Fruit fly (Drosophila melanogaster): ENCODE results near the gene otu.
A peak's percentile ranks its signal among the peaks of the same experiment; 100 is the strongest.

The otu gene

DNA sequence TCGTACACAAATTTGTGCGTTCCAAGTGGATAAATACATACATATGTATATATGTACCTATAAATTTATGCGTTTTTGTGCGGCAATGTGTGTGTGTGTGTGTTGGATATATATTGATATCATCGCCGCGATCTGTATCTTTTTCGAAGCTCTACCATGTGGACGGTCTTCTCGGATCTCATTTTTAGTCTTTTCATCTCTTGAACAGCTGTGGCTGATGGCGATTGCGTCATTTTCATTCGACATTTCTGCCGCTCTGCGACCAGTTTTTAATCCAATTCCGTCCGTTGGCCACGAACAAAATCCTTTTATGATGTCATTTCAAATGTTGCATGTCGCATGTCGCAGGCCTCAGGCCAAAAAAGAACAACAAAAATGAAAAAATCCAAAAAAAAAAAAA is 31.2 kb upstream of the otu start:
- TF ChIP-seq CG4496 (GFP tag; IDR thresholded peaks at IDR 0.05) (no peak), CG34367 (tag; optimal IDR thresholded peaks at IDR 0.05) (no peak), CG12605 (GFP tag; IDR thresholded peaks at IDR 0.05) (no peak), fd96Ca (GFP tag; IDR thresholded peaks at IDR 0.05) (no peak), CG8301 (tag; optimal IDR thresholded peaks at IDR 0.05) (no peak), rn (GFP tag; IDR thresholded peaks at IDR 0.05) (no peak), Snoo (tag; optimal IDR thresholded peaks at IDR 0.05) (no peak), Pif1B (GFP tag; optimal IDR thresholded peaks at IDR 0.05) (no peak), CG15710 (tag; optimal IDR thresholded peaks at IDR 0.05) (no peak), CG17806 (tag; optimal IDR thresholded peaks at IDR 0.05) (no peak), CG32121 (GFP tag; IDR thresholded peaks at IDR 0.05) (no peak)

DNA sequence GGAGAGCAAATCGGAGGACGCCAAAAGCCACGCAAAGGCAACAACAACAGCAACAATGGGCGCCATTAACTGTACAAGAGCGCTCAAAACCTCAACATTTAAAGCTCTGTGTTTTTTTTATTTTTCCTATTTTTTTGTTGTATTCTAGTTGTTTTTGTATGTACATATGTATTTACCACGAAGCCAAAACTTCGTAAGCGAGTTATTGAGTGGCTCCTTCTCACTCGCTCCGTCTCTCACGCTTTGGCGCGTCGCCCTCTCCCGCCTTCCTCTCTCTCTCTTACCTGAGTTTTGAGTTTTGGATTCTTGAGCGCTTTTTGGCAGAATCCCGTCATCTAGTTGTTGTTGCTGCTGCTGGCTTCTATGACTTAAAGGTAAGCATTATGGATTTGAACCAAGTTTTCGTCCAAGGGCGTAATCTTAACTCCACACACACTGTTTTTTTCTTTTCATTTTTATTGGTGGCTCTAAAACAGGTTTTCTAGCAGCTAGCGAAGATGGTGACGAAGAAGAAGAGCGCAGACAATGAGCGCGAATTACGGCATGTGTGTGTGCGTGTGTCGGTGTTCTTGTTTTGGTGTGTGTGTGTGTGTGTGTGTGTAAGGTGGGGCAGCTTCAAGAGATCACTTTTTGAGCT is 28.8 kb upstream of the otu start:
- TF ChIP-seq CG9948 (tag; optimal IDR thresholded peaks at IDR 0.05) = no peak
- no peak for TF ChIP-seq Pif1A (GFP tag; optimal IDR thresholded peaks at IDR 0.05)
- TF ChIP-seq rn (GFP tag; IDR thresholded peaks at IDR 0.05) = no peak
- TF ChIP-seq CG8159 (tag; optimal IDR thresholded peaks at IDR 0.05) = peak; percentile 14
- TF ChIP-seq CG4496 (GFP tag; IDR thresholded peaks at IDR 0.05) = peak; percentile 48; the same call in 2 of the 3 replicates
- TF ChIP-seq gl (tag; optimal IDR thresholded peaks at IDR 0.05) = peak; percentile 19
- TF ChIP-seq CG15710 (tag; optimal IDR thresholded peaks at IDR 0.05) = peak; percentile 16
- TF ChIP-seq EcR (GFP tag; optimal IDR thresholded peaks at IDR 0.05) = peak; percentile 16
- TF ChIP-seq CG34367 (tag; optimal IDR thresholded peaks at IDR 0.05) = peak; percentile 17
- no peak for TF ChIP-seq Snoo (tag; optimal IDR thresholded peaks at IDR 0.05)
- no peak for TF ChIP-seq CG10348 (GFP tag; IDR thresholded peaks at IDR 0.05)
- TF ChIP-seq CG12605 (GFP tag; IDR thresholded peaks at IDR 0.05) = peak; percentile 5; the same call in 1 of the 2 replicates

DNA sequence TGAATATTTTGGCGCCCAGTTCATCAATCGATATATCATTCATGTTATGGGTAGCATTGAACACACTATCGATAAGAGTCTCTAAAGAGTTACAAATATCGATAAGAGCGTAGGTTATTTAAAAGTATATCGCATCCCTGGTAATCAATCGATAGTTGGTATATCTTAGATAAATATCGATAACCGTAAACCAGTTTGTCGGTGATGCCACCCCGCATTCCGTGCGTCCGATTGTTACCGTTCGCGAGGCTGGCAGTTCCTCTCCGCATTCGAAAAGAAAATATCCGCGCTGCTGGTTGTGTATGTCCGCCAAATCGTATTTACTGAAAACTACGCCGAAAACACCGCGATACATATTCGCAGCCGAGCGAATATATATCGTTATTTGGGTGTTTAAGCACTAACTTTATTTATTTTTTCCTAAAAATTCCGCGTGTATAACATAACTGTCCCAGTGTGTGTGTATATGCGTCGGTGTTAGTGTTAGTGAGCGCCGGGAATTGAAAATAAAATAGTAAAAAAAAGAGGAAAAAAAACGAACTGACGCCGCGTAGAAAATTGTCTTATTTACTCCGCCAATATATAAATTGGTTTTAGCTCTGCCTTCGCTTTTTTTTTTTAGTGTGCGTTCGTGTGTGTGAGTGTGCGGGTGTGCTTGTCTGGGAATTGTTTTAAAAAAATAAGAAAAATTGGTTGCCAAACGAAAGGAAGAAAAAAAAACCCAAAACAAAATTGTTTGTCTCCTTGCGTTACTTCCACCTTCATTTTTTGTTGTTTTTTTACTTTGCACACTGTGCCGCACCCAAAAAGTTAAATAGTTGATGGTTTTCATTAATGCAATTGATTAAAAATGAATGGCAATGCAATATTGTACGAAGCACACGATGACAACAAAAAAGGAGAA is 28.0 kb upstream of the otu start, which contains the start of gene Nrg:
Nrg (plus strand) TSS at position 253 of the 904 bp plus-strand sequence.
- peak; percentile 47 for TF ChIP-seq Pif1A (GFP tag; optimal IDR thresholded peaks at IDR 0.05)
- no peak for TF ChIP-seq CG8301 (tag; optimal IDR thresholded peaks at IDR 0.05)
- no peak for TF ChIP-seq CG34367 (tag; optimal IDR thresholded peaks at IDR 0.05)
- no peak for TF ChIP-seq rn (GFP tag; IDR thresholded peaks at IDR 0.05)
- TF ChIP-seq Snoo (tag; optimal IDR thresholded peaks at IDR 0.05) = no peak
- peak; percentile 26 for TF ChIP-seq D1 (tag; optimal IDR thresholded peaks at IDR 0.05)
- TF ChIP-seq fd96Ca (GFP tag; IDR thresholded peaks at IDR 0.05) = peak; percentile 27; the same call in 1 of the 3 replicates
- TF ChIP-seq CG10348 (GFP tag; IDR thresholded peaks at IDR 0.05) = no peak
- TF ChIP-seq CG32121 (GFP tag; IDR thresholded peaks at IDR 0.05) = peak; percentile 50
- no peak for TF ChIP-seq CG14655 (GFP tag; optimal IDR thresholded peaks at IDR 0.05)
- TF ChIP-seq EcR (GFP tag; optimal IDR thresholded peaks at IDR 0.05) = no peak
- no peak for TF ChIP-seq CG8159 (tag; optimal IDR thresholded peaks at IDR 0.05)
- no peak for TF ChIP-seq CG17806 (tag; optimal IDR thresholded peaks at IDR 0.05)
- peak; percentile 1 for TF ChIP-seq CG9948 (tag; optimal IDR thresholded peaks at IDR 0.05)
- TF ChIP-seq CG15710 (tag; optimal IDR thresholded peaks at IDR 0.05) = no peak
- 0 out of 3 replicates have a peak, but pooled peaks have one; percentile 51 for TF ChIP-seq CG4496 (GFP tag; IDR thresholded peaks at IDR 0.05)
- no peak for TF ChIP-seq Pif1B (GFP tag; optimal IDR thresholded peaks at IDR 0.05)
- TF ChIP-seq CG12605 (GFP tag; IDR thresholded peaks at IDR 0.05) = no peak
- no peak for TF ChIP-seq gl (tag; optimal IDR thresholded peaks at IDR 0.05)
- TF ChIP-seq Ets98B (GFP tag; IDR thresholded peaks at IDR 0.05) = no peak; the same call in 1 of the 2 replicates
- no peak for TF ChIP-seq CG13204 (GFP tag; optimal IDR thresholded peaks at IDR 0.05)

DNA sequence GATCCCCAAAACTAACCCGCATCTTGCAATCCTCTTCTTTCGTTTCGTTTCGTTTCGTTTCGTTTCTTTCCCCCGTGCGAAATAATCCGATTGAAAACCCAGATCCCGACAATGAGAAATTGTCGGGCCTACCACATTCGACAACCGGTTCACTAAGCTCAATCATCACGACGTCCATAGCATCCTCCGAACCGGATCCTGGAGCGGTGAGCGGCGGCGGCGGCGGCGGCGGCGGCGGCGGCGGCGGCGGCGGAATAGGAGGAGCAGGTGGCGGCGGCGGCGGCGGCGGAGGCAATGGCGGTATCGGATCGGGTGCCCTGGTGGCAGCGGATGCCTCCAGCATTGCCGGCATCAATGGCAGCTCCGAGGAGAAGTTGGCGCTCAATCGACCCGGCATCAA is 22.9 kb upstream of the otu start:
- TF ChIP-seq CG13204 (GFP tag; optimal IDR thresholded peaks at IDR 0.05) = peak; percentile 72
- TF ChIP-seq Snoo (tag; optimal IDR thresholded peaks at IDR 0.05) = no peak
- no peak for TF ChIP-seq fd96Ca (GFP tag; IDR thresholded peaks at IDR 0.05)
- no peak for TF ChIP-seq CG15710 (tag; optimal IDR thresholded peaks at IDR 0.05)

- TF ChIP-seq CG14655 (GFP tag; optimal IDR thresholded peaks at IDR 0.05) (no peak), CG15710 (tag; optimal IDR thresholded peaks at IDR 0.05) (no peak), CG8159 (tag; optimal IDR thresholded peaks at IDR 0.05) (no peak), fd96Ca (GFP tag; IDR thresholded peaks at IDR 0.05) (no peak), Pif1A (GFP tag; optimal IDR thresholded peaks at IDR 0.05) (peak; percentile 1), CG9948 (tag; optimal IDR thresholded peaks at IDR 0.05) (no peak), CG32121 (GFP tag; IDR thresholded peaks at IDR 0.05) (no peak), gl (tag; optimal IDR thresholded peaks at IDR 0.05) (no peak)
Measured at dm6 chrX:8510731-8511130, 21.4 kb upstream of the otu start.

DNA sequence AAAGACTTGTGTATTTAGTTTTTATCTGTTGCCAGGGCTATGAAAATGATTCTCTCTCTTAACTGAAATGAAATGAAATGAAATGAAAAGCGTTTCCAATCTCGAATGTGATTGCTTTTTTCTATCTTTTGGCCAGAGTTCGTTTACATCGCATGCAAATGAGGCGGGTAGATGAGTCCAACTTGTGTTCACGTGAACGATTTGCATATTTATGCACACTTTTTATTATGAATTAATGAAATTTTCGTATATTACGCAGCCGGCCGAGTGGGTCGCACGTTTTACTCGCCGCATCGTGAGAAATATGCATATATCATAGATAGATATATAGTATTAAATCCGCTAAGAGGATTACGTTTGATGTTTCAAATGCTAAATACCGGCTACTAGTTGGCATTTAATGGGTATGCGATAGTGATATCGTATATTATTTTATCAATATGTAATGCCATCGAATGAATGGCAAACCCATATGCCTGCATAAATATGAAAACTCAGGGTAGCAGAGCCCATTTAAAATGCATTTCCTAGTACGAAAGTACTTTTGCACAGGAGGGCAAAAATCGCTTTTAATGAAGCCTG is 15.8 kb upstream of the otu start:
- no peak for TF ChIP-seq CG4496 (GFP tag; IDR thresholded peaks at IDR 0.05)
- TF ChIP-seq EcR (GFP tag; optimal IDR thresholded peaks at IDR 0.05) = no peak
- no peak for TF ChIP-seq Pif1B (GFP tag; optimal IDR thresholded peaks at IDR 0.05)
